Worm (Caenorhabditis elegans) whole organism, late embryonic: ENCODE measurements around the gene ndub-3.

Source experiments
- ceh-14 ChIP-seq: sonication (generic microtip); optimal IDR thresholded peaks from 2 replicates; lab custom pipeline; 2016; ENCODE audit warnings: missing genotype, missing genetic modification characterization, missing compliant biosample characterization
- ceh-34 ChIP-seq: sonication (generic microtip); optimal IDR thresholded peaks from 2 replicates; lab custom pipeline; 2016; ENCODE audit warnings: mild to moderate bottlenecking, missing genetic modification characterization, missing compliant biosample characterization
- pha-4 ChIP-seq: fragments of 150-350 bp; optimal IDR thresholded peaks from 2 replicates; lab custom pipeline; 2018; ENCODE audit warnings: missing biosample characterization, missing genetic modification reagents, missing genetic modification characterization
- tbx-7 ChIP-seq: sonication (generic microtip); optimal IDR thresholded peaks from 2 replicates; lab custom pipeline; 2016; ENCODE audit warnings: missing genotype, missing genetic modification characterization, missing compliant biosample characterization

- no peak for TF ChIP-seq tbx-7 (tag; lab: Kevin White, UChicago)
- no peak for TF ChIP-seq ceh-34
- no peak for TF ChIP-seq ceh-14 (tag; lab: Kevin White, UChicago)
- TF ChIP-seq pha-4 = no peak
Observed at ce11 chrII:8948640-8949039, 16.1 kb downstream of the ndub-3 start.
